Worm (Caenorhabditis elegans): ENCODE data around the gene cpna-5.

cpna-5 gene

ce11 chrII:7695636-7696035 is 22.8 kb downstream of the cpna-5 start (continued):
- TF ChIP-seq Y5F2A.4 (GFP tag; optimal IDR thresholded peaks at IDR 0.05) (no peak), zag-1 (tag; optimal IDR thresholded peaks at IDR 0.05) (no peak), rbr-2 (tag; optimal IDR thresholded peaks at IDR 0.05) (no peak), dmd-6 (GFP tag; IDR thresholded peaks at IDR 0.05) (peak; percentile 92), lin-13 (GFP tag; optimal IDR thresholded peaks at IDR 0.05) (no peak), vab-7 (GFP tag; IDR thresholded peaks at IDR 0.05) (no peak), lir-3 (tag; optimal IDR thresholded peaks at IDR 0.05) (no peak), nhr-77 (tag; optimal IDR thresholded peaks at IDR 0.05) (peak; percentile 21), T26A8.4 (GFP tag; IDR thresholded peaks at IDR 0.05) (no peak), Y48G9A.11 (GFP tag; IDR thresholded peaks at IDR 0.05) (no peak), dmd-8 (GFP tag; IDR thresholded peaks at IDR 0.05) (no peak), Y75B8A.6 (GFP tag; IDR thresholded peaks at IDR 0.05) (no peak), spr-3 (GFP tag; optimal IDR thresholded peaks at IDR 0.05) (no peak), mes-2 (tag; optimal IDR thresholded peaks at IDR 0.05; ENCODE audit: poor library complexity, severe bottlenecking) (no peak), spr-1 (tag; optimal IDR thresholded peaks at IDR 0.05) (no peak), nhr-25 (tag; optimal IDR thresholded peaks at IDR 0.05; ENCODE audit: borderline replicate concordance, insufficient read depth) (no peak), egl-27 (tag; optimal IDR thresholded peaks at IDR 0.05) (no peak), madf-5 (GFP tag; IDR thresholded peaks at IDR 0.05) (no peak), nhr-6 (tag; optimal IDR thresholded peaks at IDR 0.05) (no peak), dmd-9 (GFP tag; IDR thresholded peaks at IDR 0.05) (no peak), nhr-48 (tag; optimal IDR thresholded peaks at IDR 0.05) (no peak), F44E2.7 (GFP tag; IDR thresholded peaks at IDR 0.05) (no peak), T20F7.1 (GFP tag; optimal IDR thresholded peaks at IDR 0.05) (peak; percentile 20), duxl-1 (tag; optimal IDR thresholded peaks at IDR 0.05; ENCODE audit: poor library complexity) (no peak), zip-2 (tag; optimal IDR thresholded peaks at IDR 0.05) (no peak), daf-19 (GFP tag; conservative IDR thresholded peaks at IDR 0.05) (no peak), hmg-1.1 (GFP tag; IDR thresholded peaks at IDR 0.05) (no peak), ceh-32 (tag; optimal IDR thresholded peaks at IDR 0.05; ENCODE audit: poor library complexity) (no peak), set-16 (GFP tag; IDR thresholded peaks at IDR 0.05) (no peak), daf-16 (GFP tag; optimal IDR thresholded peaks at IDR 0.05) (no peak), daf-16 (tag; optimal IDR thresholded peaks at IDR 0.05) (peak; percentile 66), Y105C5A.15 (GFP tag; IDR thresholded peaks at IDR 0.05) (no peak), F37D6.2 (tag; optimal IDR thresholded peaks at IDR 0.05) (no peak), ceh-20 (GFP tag; IDR thresholded peaks at IDR 0.05) (peak; percentile 82), egl-43 (GFP tag; IDR thresholded peaks at IDR 0.05) (no peak), php-3 (GFP tag; IDR thresholded peaks at IDR 0.05) (peak; percentile 98), pha-4 (GFP tag; IDR thresholded peaks at IDR 0.05) (no peak), pha-4 (tag; optimal IDR thresholded peaks at IDR 0.05) (no peak), nhr-41 (GFP tag; IDR thresholded peaks at IDR 0.05) (no peak), tag-97 (GFP tag; IDR thresholded peaks at IDR 0.05) (no peak), tra-1 (GFP tag; IDR thresholded peaks at IDR 0.05) (peak; percentile 76), ces-1 (GFP tag; optimal IDR thresholded peaks at IDR 0.05) (no peak), unc-39 (tag; optimal IDR thresholded peaks at IDR 0.05) (no peak), lin-38 (GFP tag; IDR thresholded peaks at IDR 0.05) (no peak), lin-39 (tag; optimal IDR thresholded peaks at IDR 0.05) (no peak), unc-62 (GFP tag; optimal IDR thresholded peaks at IDR 0.05 in 1 of 2) (peak in 1 of 2 experiments; percentile 26), unc-62 (tag; optimal IDR thresholded peaks at IDR 0.05) (no peak), ceh-28 (tag; optimal IDR thresholded peaks at IDR 0.05) (no peak)
